Worm (Caenorhabditis elegans) whole organism, L2 larva: Measurements from ENCODE around the gene elt-1.

Source experiments
- ZK546.5 ChIP-seq: sonication (generic microtip); optimal IDR thresholded peaks from 2 replicates; lab custom pipeline; 2017; ENCODE audit warnings: missing biosample characterization, missing genetic modification characterization
- alr-1 ChIP-seq: fragments of 150-350 bp; optimal IDR thresholded peaks from 2 replicates; lab custom pipeline; 2014; ENCODE audit warnings: missing biosample characterization, missing genetic modification characterization
- ama-1 ChIP-seq: fragments of 150-350 bp; optimal IDR thresholded peaks from 2 replicates; lab custom pipeline; 2018; ENCODE audit warnings: inconsistent platforms
- blmp-1 ChIP-seq: sonication (generic microtip); optimal IDR thresholded peaks from 2 replicates; lab custom pipeline; 2017; ENCODE audit warnings: missing genetic modification characterization, mild to moderate bottlenecking, missing compliant biosample characterization, antibody characterized with exemption, moderate library complexity; ENCODE audit not compliant: insufficient read depth
- ceh-16 ChIP-seq: fragments of 150-350 bp; optimal IDR thresholded peaks from 2 replicates; lab custom pipeline; 2014; ENCODE audit warnings: missing biosample characterization, missing genetic modification characterization
- ceh-82 ChIP-seq: fragments of 150-350 bp; optimal IDR thresholded peaks from 2 replicates; lab custom pipeline; 2014; ENCODE audit warnings: missing biosample characterization, missing genetic modification characterization
- crh-2 ChIP-seq: sonication (generic microtip); optimal IDR thresholded peaks from 2 replicates; lab custom pipeline; 2017; ENCODE audit warnings: missing biosample characterization, missing genetic modification characterization
- dmd-4 ChIP-seq: sonication (generic microtip); optimal IDR thresholded peaks from 2 replicates; lab custom pipeline; 2017; ENCODE audit warnings: missing biosample characterization, missing genetic modification characterization
- elt-1 ChIP-seq: fragments of 150-350 bp; optimal IDR thresholded peaks from 2 replicates; lab custom pipeline; 2014; ENCODE audit warnings: missing biosample characterization, missing genetic modification characterization
- elt-3 ChIP-seq: sonication (generic microtip); optimal IDR thresholded peaks from 2 replicates; lab custom pipeline; 2017; ENCODE audit warnings: missing biosample characterization, missing genetic modification characterization
- fos-1 ChIP-seq: fragments of 150-350 bp; optimal IDR thresholded peaks from 2 replicates; lab custom pipeline; 2014; ENCODE audit warnings: missing biosample characterization, missing genetic modification characterization
- gmeb-1 ChIP-seq: fragments of 150-350 bp; optimal IDR thresholded peaks from 2 replicates; lab custom pipeline; 2014; ENCODE audit warnings: missing biosample characterization, missing genetic modification characterization
- lin-11 ChIP-seq: fragments of 150-350 bp; sonication (generic microtip); optimal IDR thresholded peaks from 2 replicates; lab custom pipeline; 2014; ENCODE audit warnings: missing biosample characterization, missing genetic modification characterization, inconsistent platforms, mixed read lengths
- lin-13 ChIP-seq: fragments of 150-350 bp; optimal IDR thresholded peaks from 2 replicates; lab custom pipeline; 2014; ENCODE audit warnings: missing biosample characterization, missing genetic modification reagents, missing genetic modification characterization
- lin-39 ChIP-seq: fragments of 150-350 bp; optimal IDR thresholded peaks from 2 replicates; lab custom pipeline; 2014; ENCODE audit warnings: missing biosample characterization, missing genetic modification reagents, missing genetic modification characterization
- lsy-2 ChIP-seq, 2 experiments: fragments of 150-350 bp in 1 of 2; sonication (generic microtip) in 1 of 2; optimal IDR thresholded peaks; 2 replicates each; lab custom pipeline; 2014 to 2017; ENCODE audit warnings: missing biosample characterization in 2 of 2, missing genetic modification characterization in 2 of 2
- mab-5 ChIP-seq: fragments of 150-350 bp; optimal IDR thresholded peaks from 2 replicates; lab custom pipeline; 2014; ENCODE audit warnings: missing biosample characterization, missing genetic modification characterization
- mbf-1 ChIP-seq: sonication (generic microtip); optimal IDR thresholded peaks from 2 replicates; lab custom pipeline; 2017; ENCODE audit warnings: missing biosample characterization, missing genetic modification characterization
- mdl-1 ChIP-seq, 2 experiments: fragments of 150-350 bp in 1 of 2; sonication (generic microtip) in 1 of 2; optimal IDR thresholded peaks; 2 replicates each; lab custom pipeline; 2017; ENCODE audit warnings: missing biosample characterization in 2 of 2, missing genetic modification characterization in 2 of 2
- nhr-10 ChIP-seq: sonication (generic microtip); optimal IDR thresholded peaks from 2 replicates; lab custom pipeline; 2017; ENCODE audit warnings: missing biosample characterization, missing genetic modification characterization
- nhr-11 ChIP-seq: fragments of 150-350 bp; optimal IDR thresholded peaks from 2 replicates; lab custom pipeline; 2014; ENCODE audit warnings: missing biosample characterization, missing genetic modification characterization
- nhr-12 ChIP-seq: fragments of 150-350 bp; optimal IDR thresholded peaks from 2 replicates; lab custom pipeline; 2014; ENCODE audit warnings: missing biosample characterization, missing genetic modification characterization
- nhr-129 ChIP-seq: fragments of 150-350 bp; optimal IDR thresholded peaks from 2 replicates; lab custom pipeline; 2014; ENCODE audit warnings: missing biosample characterization, missing genetic modification characterization
- nhr-21 ChIP-seq: fragments of 150-350 bp; optimal IDR thresholded peaks from 2 replicates; lab custom pipeline; 2014; ENCODE audit warnings: missing biosample characterization, missing genetic modification characterization
- nhr-23 ChIP-seq: fragments of 150-350 bp; optimal IDR thresholded peaks from 2 replicates; lab custom pipeline; 2014; ENCODE audit warnings: missing biosample characterization, missing genetic modification reagents, missing genetic modification characterization
- nhr-25 ChIP-seq: fragments of 150-350 bp; sonication (generic microtip); optimal IDR thresholded peaks from 3 replicates; lab custom pipeline; 2014; ENCODE audit warnings: missing biosample characterization, missing genetic modification characterization
- nhr-77 ChIP-seq: fragments of 150-350 bp; optimal IDR thresholded peaks from 2 replicates; lab custom pipeline; 2014; ENCODE audit warnings: missing biosample characterization, missing genetic modification characterization
- skn-1 ChIP-seq: sonication (generic microtip); optimal IDR thresholded peaks from 2 replicates; lab custom pipeline; 2017; ENCODE audit warnings: missing biosample characterization, missing genetic modification characterization
- sma-3 ChIP-seq: sonication (generic microtip); optimal IDR thresholded peaks from 2 replicates; lab custom pipeline; 2016; ENCODE audit warnings: missing genetic modification reagents, missing genetic modification characterization, missing compliant biosample characterization
- sma-9 ChIP-seq, 2 experiments: fragments of 150-350 bp in 1 of 2; sonication (generic microtip) in 1 of 2; optimal IDR thresholded peaks; 2 replicates each; lab custom pipeline; 2014 to 2016; ENCODE audit warnings: missing genetic modification characterization in 2 of 2, mild to moderate bottlenecking in 1 of 2, missing biosample characterization in 1 of 2, missing compliant biosample characterization in 1 of 2, missing genetic modification reagents in 1 of 2, moderate library complexity in 1 of 2
- snpc-4 ChIP-seq: fragments of 150-350 bp; optimal IDR thresholded peaks from 2 replicates; lab custom pipeline; 2014; ENCODE audit warnings: missing biosample characterization, missing genetic modification characterization
- unc-39 ChIP-seq: fragments of 150-350 bp; optimal IDR thresholded peaks from 2 replicates; lab custom pipeline; 2014; ENCODE audit warnings: missing biosample characterization, missing genetic modification characterization
- unc-55 ChIP-seq: fragments of 150-350 bp; sonication (generic microtip); optimal IDR thresholded peaks from 3 replicates; lab custom pipeline; 2014; ENCODE audit warnings: missing biosample characterization, missing genetic modification reagents, missing genetic modification characterization
- unc-62 ChIP-seq: fragments of 150-350 bp; optimal IDR thresholded peaks from 2 replicates; lab custom pipeline; 2014; ENCODE audit warnings: missing biosample characterization, missing genetic modification reagents, missing genetic modification characterization
- zag-1 ChIP-seq: fragments of 150-350 bp; optimal IDR thresholded peaks from 2 replicates; lab custom pipeline; 2014; ENCODE audit warnings: missing biosample characterization, missing genetic modification characterization
- ztf-1 ChIP-seq: fragments of 200-800 bp; sonication (Bioruptor generic); conservative IDR thresholded peaks from 2 replicates; pipeline ENCODE4 v1.3.6; 2022; ENCODE audit warnings: missing genetic modification characterization, missing compliant biosample characterization
- ztf-4 ChIP-seq: fragments of 150-350 bp; optimal IDR thresholded peaks from 2 replicates; lab custom pipeline; 2014; ENCODE audit warnings: missing biosample characterization, missing genetic modification characterization

Gene elt-1

ce11 chrIV:9615511-9615910, 716 bp downstream of the elt-1 start (continued):
- TF ChIP-seq blmp-1 (tag; lab: Kevin White, UChicago) (peak; percentile 63), lin-11 (tag; lab: Kevin White, UChicago) (no peak), mbf-1 (tag; lab: Kevin White, UChicago) (no peak), skn-1 (tag; lab: Kevin White, UChicago) (no peak), nhr-77 (tag; lab: Kevin White, UChicago) (no peak), unc-55 (GFP tag; lab: Kevin White, UChicago) (no peak), gmeb-1 (tag; lab: Kevin White, UChicago) (no peak), ZK546.5 (tag; lab: Kevin White, UChicago) (no peak), zag-1 (tag; lab: Kevin White, UChicago) (no peak), lsy-2 (tag; optimal IDR thresholded peaks at IDR 0.05; lab: Kevin White, UChicago) (peak in 1 of 2 experiments; percentile 30), dmd-4 (tag; lab: Kevin White, UChicago) (no peak), ztf-1 (GFP tag; lab: Robert Waterston, UW) (no peak), sma-3 (GFP tag; lab: Kevin White, UChicago) (peak; percentile 31), crh-2 (peak; percentile 27), ceh-82 (tag; lab: Kevin White, UChicago) (no peak)
- TF ChIP-seq, all 48 proteins: peak for 11

- TF ChIP-seq elt-1 (tag; lab: Kevin White, UChicago) (peak; percentile 85), ceh-16 (tag; lab: Kevin White, UChicago) (peak; percentile 25), nhr-11 (no peak), ztf-4 (tag; lab: Kevin White, UChicago) (no peak), mdl-1 (tag; optimal IDR thresholded peaks at IDR 0.05; lab: Kevin White, UChicago) (no peak), blmp-1 (tag; lab: Kevin White, UChicago) (no peak), nhr-77 (tag; lab: Kevin White, UChicago) (no peak), sma-3 (GFP tag; lab: Kevin White, UChicago) (no peak), nhr-23 (tag; lab: Kevin White, UChicago) (peak; percentile 88), unc-62 (GFP tag; lab: Kevin White, UChicago) (no peak), sma-9 (GFP tag; optimal IDR thresholded peaks at IDR 0.05; lab: Kevin White, UChicago) (no peak), sma-9 (tag; optimal IDR thresholded peaks at IDR 0.05; lab: Kevin White, UChicago) (no peak), gmeb-1 (tag; lab: Kevin White, UChicago) (no peak), snpc-4 (tag; lab: Kevin White, UChicago) (no peak), nhr-129 (tag; lab: Kevin White, UChicago) (no peak), nhr-21 (tag; lab: Kevin White, UChicago) (no peak), nhr-12 (tag; lab: Kevin White, UChicago) (no peak), unc-55 (GFP tag; lab: Kevin White, UChicago) (no peak), zag-1 (tag; lab: Kevin White, UChicago) (no peak), skn-1 (tag; lab: Kevin White, UChicago) (no peak), mbf-1 (tag; lab: Kevin White, UChicago) (no peak), lin-13 (GFP tag; lab: Kevin White, UChicago) (no peak)
Observed at ce11 chrIV:9617358-9617757, 2.6 kb downstream of the elt-1 start.

ce11 chrIV:9618015-9618414, 3.2 kb downstream of the elt-1 start:
- TF ChIP-seq gmeb-1 (tag; lab: Kevin White, UChicago) (no peak), nhr-10 (no peak), nhr-12 (tag; lab: Kevin White, UChicago) (no peak), lin-13 (GFP tag; lab: Kevin White, UChicago) (no peak), mbf-1 (tag; lab: Kevin White, UChicago) (no peak), elt-1 (tag; lab: Kevin White, UChicago) (peak; percentile 77), elt-3 (no peak), lsy-2 (tag; optimal IDR thresholded peaks at IDR 0.05; lab: Kevin White, UChicago) (no peak), fos-1 (tag; lab: Kevin White, UChicago) (no peak), nhr-25 (tag; lab: Kevin White, UChicago) (peak; percentile 48), nhr-23 (tag; lab: Kevin White, UChicago) (peak; percentile 84), lin-11 (tag; lab: Kevin White, UChicago) (no peak), mab-5 (tag; lab: Kevin White, UChicago) (no peak), ceh-16 (tag; lab: Kevin White, UChicago) (peak; percentile 49), ZK546.5 (tag; lab: Kevin White, UChicago) (no peak), alr-1 (no peak)
- TF ChIP-seq, all 48 proteins: peak for 4

ce11 chrIV:9618836-9619235, 4.0 kb downstream of the elt-1 start:
- no peak for TF ChIP-seq crh-2
- peak; percentile 91 for TF ChIP-seq ceh-16 (tag; lab: Kevin White, UChicago)
- no peak for TF ChIP-seq mdl-1 (tag; optimal IDR thresholded peaks at IDR 0.05; lab: Kevin White, UChicago)
- no peak for TF ChIP-seq nhr-12 (tag; lab: Kevin White, UChicago)
- no peak for TF ChIP-seq ZK546.5 (tag; lab: Kevin White, UChicago)
- TF ChIP-seq nhr-129 (tag; lab: Kevin White, UChicago) = no peak
- no peak for TF ChIP-seq unc-39 (tag; lab: Kevin White, UChicago)
- peak; percentile 94 for TF ChIP-seq elt-1 (tag; lab: Kevin White, UChicago)
- TF ChIP-seq zag-1 (tag; lab: Kevin White, UChicago) = no peak
- TF ChIP-seq gmeb-1 (tag; lab: Kevin White, UChicago) = no peak
- TF ChIP-seq ama-1 (lab: Kevin White, UChicago) = no peak
- TF ChIP-seq ztf-4 (tag; lab: Kevin White, UChicago) = no peak
- no peak for TF ChIP-seq mbf-1 (tag; lab: Kevin White, UChicago)
- no peak for TF ChIP-seq lin-39
